Worm (Caenorhabditis elegans) whole organism, L4 larva: ENCODE measurements around the gene mans-4.
A peak's percentile ranks its signal among the peaks of the same experiment; 100 is the strongest.

Experiments
- F26F4.8 ChIP-seq: fragments of 200-800 bp; sonication (Bioruptor generic); conservative IDR thresholded peaks from 2 replicates; pipeline ENCODE4 v1.3.6; 2022; ENCODE audit warnings: missing genetic modification characterization, missing compliant biosample characterization
- daf-12 ChIP-seq: fragments of 150-350 bp; optimal IDR thresholded peaks from 2 replicates; lab custom pipeline; 2014; ENCODE audit warnings: missing biosample characterization, missing genetic modification reagents, missing genetic modification characterization
- gei-8 ChIP-seq: fragments of 200-800 bp; sonication (Bioruptor generic); optimal IDR thresholded peaks from 2 replicates; lab custom pipeline; 2018; ENCODE audit warnings: mild to moderate bottlenecking, missing genetic modification characterization, missing compliant biosample characterization
- hif-1 ChIP-seq, 2 experiments: sonication (generic microtip); optimal IDR thresholded peaks; 2 replicates each; lab custom pipeline; 2016 to 2017; ENCODE audit warnings: missing compliant biosample characterization in 2 of 2, missing genetic modification characterization in 2 of 2, missing genetic modification reagents in 2 of 2, missing genotype in 2 of 2, mild to moderate bottlenecking in 1 of 2
- lim-7 ChIP-seq: fragments of 200-800 bp; sonication (Bioruptor generic); IDR thresholded peaks from 2 replicates; pipeline ENCODE4 v1.3.6; 2022; ENCODE audit warnings: missing genetic modification characterization, missing compliant biosample characterization
- lir-3 ChIP-seq: sonication (generic microtip); optimal IDR thresholded peaks from 2 replicates; lab custom pipeline; 2016; ENCODE audit warnings: mild to moderate bottlenecking, missing genetic modification characterization, missing compliant biosample characterization
- pqm-1 ChIP-seq: sonication (generic microtip); optimal IDR thresholded peaks from 2 replicates; lab custom pipeline; 2017; ENCODE audit warnings: missing biosample characterization, missing genetic modification characterization
- rbr-2 ChIP-seq: sonication (generic microtip); optimal IDR thresholded peaks from 2 replicates; lab custom pipeline; 2016; ENCODE audit warnings: missing genotype, missing genetic modification characterization, missing compliant biosample characterization
- set-16 ChIP-seq: fragments of 200-800 bp; sonication (Bioruptor generic); IDR thresholded peaks from 2 replicates; pipeline ENCODE4 v1.3.6; 2022; ENCODE audit warnings: missing genetic modification reagents, missing genetic modification characterization, missing compliant biosample characterization
- unc-130 ChIP-seq: sonication (generic microtip); optimal IDR thresholded peaks from 2 replicates; lab custom pipeline; 2016; ENCODE audit warnings: missing genetic modification reagents, missing genetic modification characterization, missing compliant biosample characterization
- unc-62 ChIP-seq, 3 experiments: fragments of 150-350 bp in 1 of 3; sonication (generic microtip); optimal IDR thresholded peaks in 2 of 3; peaks in 1 of 3; 1 replicate in 1 of 3; 2 replicates in 2 of 3; lab custom pipeline; 2014 to 2017; ENCODE audit warnings: missing biosample characterization in 3 of 3, missing genetic modification characterization in 3 of 3, missing genetic modification reagents in 3 of 3, missing genotype in 1 of 3

- TF ChIP-seq unc-62 (GFP tag; optimal IDR thresholded peaks at IDR 0.05 in 1 of 2; lab: Kevin White, UChicago), result no peak
- no peak for TF ChIP-seq unc-62 (tag; optimal IDR thresholded peaks at IDR 0.05; lab: Kevin White, UChicago)
- TF ChIP-seq pqm-1, result peak; percentile 91
- TF ChIP-seq set-16 (GFP tag; lab: Robert Waterston, UW), result no peak
- TF ChIP-seq lim-7 (GFP tag; lab: Robert Waterston, UW), result no peak
- no peak for TF ChIP-seq lir-3 (tag; lab: Kevin White, UChicago)
- no peak for TF ChIP-seq daf-12
- TF ChIP-seq gei-8, result no peak
- no peak for TF ChIP-seq F26F4.8 (GFP tag; lab: Robert Waterston, UW)
- TF ChIP-seq hif-1 (tag; optimal IDR thresholded peaks at IDR 0.05; lab: Kevin White, UChicago), result no peak
- no peak for TF ChIP-seq rbr-2 (tag; lab: Kevin White, UChicago)
- TF ChIP-seq unc-130 (GFP tag; lab: Kevin White, UChicago), result no peak
Measured at ce11 chrIV:9112019-9112418, 33.6 kb upstream of the mans-4 start.
